Fruit fly (Drosophila melanogaster) S2 (cell line): ENCODE data around the gene CG14455.
"Not testable (repeated sequence)": the region's sequence is repeated elsewhere in the genome, so short reads cannot be mapped to it uniquely, and the experiment has no call there.

Experiments used
- CG8478 ChIP-seq: fragments of >200 bp; optimal IDR thresholded peaks from 2 replicates; lab custom pipeline; 2018
- CTCF ChIP-seq, 2 experiments: fragments of >200 bp; optimal IDR thresholded peaks; 2 replicates each; lab custom pipeline; 2018

dm6 chr3L:22696930-22697329 lies 10.0 kb upstream of the CG14455 start, which contains the start of gene CG32453:
- not testable (repeated sequence) for TF ChIP-seq CG8478 (lab: Kevin White, UChicago); CTCF (optimal IDR thresholded peaks at IDR 0.05; lab: Kevin White, UChicago)
